Worm (Caenorhabditis elegans) whole organism, early embryonic: ENCODE results near the gene duo-1.

Source experiments
- B0310.2 ChIP-seq: sonication (generic microtip); optimal IDR thresholded peaks from 2 replicates; lab custom pipeline; 2016; ENCODE audit warnings: mild to moderate bottlenecking, missing genetic modification characterization, missing compliant biosample characterization
- F13C5.2 ChIP-seq: sonication (generic microtip); optimal IDR thresholded peaks from 2 replicates; lab custom pipeline; 2017; ENCODE audit warnings: mild to moderate bottlenecking, missing genetic modification characterization, inconsistent platforms, missing compliant biosample characterization
- aly-1 ChIP-seq: sonication (generic microtip); optimal IDR thresholded peaks from 2 replicates; lab custom pipeline; 2016; ENCODE audit warnings: missing genetic modification characterization, missing compliant biosample characterization
- ama-1 ChIP-seq: fragments of 150-350 bp; optimal IDR thresholded peaks from 2 replicates; lab custom pipeline; 2014
- ceh-36 ChIP-seq: sonication (generic microtip); optimal IDR thresholded peaks from 2 replicates; lab custom pipeline; 2016; ENCODE audit warnings: missing genetic modification characterization, inconsistent platforms, missing compliant biosample characterization
- ets-7 ChIP-seq: sonication (generic microtip); optimal IDR thresholded peaks from 2 replicates; lab custom pipeline; 2016; ENCODE audit warnings: missing genotype, missing genetic modification characterization, missing compliant biosample characterization
- flt-1 ChIP-seq: fragments of 200-800 bp; sonication (Bioruptor generic); IDR thresholded peaks from 2 replicates; pipeline ENCODE4 v1.3.6; 2022; ENCODE audit warnings: missing genetic modification characterization, missing compliant biosample characterization
- hmbx-1 ChIP-seq: sonication (generic microtip); optimal IDR thresholded peaks from 2 replicates; lab custom pipeline; 2016; ENCODE audit warnings: mild to moderate bottlenecking, missing genetic modification characterization, missing compliant biosample characterization
- hmg-4 ChIP-seq: fragments of 200-800 bp; sonication (Bioruptor generic); optimal IDR thresholded peaks from 2 replicates; lab custom pipeline; 2018; ENCODE audit warnings: mild to moderate bottlenecking, missing genetic modification characterization, missing compliant biosample characterization
- hnd-1 ChIP-seq: sonication (generic microtip); optimal IDR thresholded peaks from 2 replicates; lab custom pipeline; 2016; ENCODE audit warnings: missing genetic modification characterization, missing compliant biosample characterization
- pes-1 ChIP-seq: fragments of 200-800 bp; sonication (Bioruptor generic); IDR thresholded peaks from 2 replicates; pipeline ENCODE4 v1.3.6; 2022; ENCODE audit warnings: missing genetic modification reagents, missing genetic modification characterization, missing compliant biosample characterization
- scrt-1 ChIP-seq: fragments of 200-800 bp; sonication (Bioruptor generic); IDR thresholded peaks from 2 replicates; pipeline ENCODE4 v1.3.6; 2022; ENCODE audit warnings: missing genetic modification characterization, missing compliant biosample characterization
- sea-1 ChIP-seq: fragments of 200-800 bp; sonication (Bioruptor generic); conservative IDR thresholded peaks from 2 replicates; pipeline ENCODE4 v1.3.6; 2022; ENCODE audit warnings: missing genetic modification characterization, missing compliant biosample characterization
- tbx-11 ChIP-seq: fragments of 200-800 bp; sonication (Bioruptor generic); IDR thresholded peaks from 2 replicates; pipeline ENCODE4 v1.3.6; 2022; ENCODE audit warnings: missing genetic modification characterization, missing compliant biosample characterization
- tbx-37 ChIP-seq: fragments of 200-800 bp; sonication (Bioruptor generic); conservative IDR thresholded peaks from 2 replicates; pipeline ENCODE4 v1.3.6; 2022; ENCODE audit warnings: missing genetic modification reagents, missing genetic modification characterization, missing compliant biosample characterization
- tra-4 ChIP-seq: sonication (generic microtip); optimal IDR thresholded peaks from 2 replicates; lab custom pipeline; 2017; ENCODE audit warnings: missing genetic modification characterization, missing compliant biosample characterization

The duo-1 gene

ce11 chrV:11600800-11601199 lies 46.4 kb downstream of the duo-1 start, which contains the start of gene F35B12.9:
Gene F35B12.9, plus strand, starts transcription at chrV:11601171.
- TF ChIP-seq pes-1 (GFP tag; lab: Robert Waterston, UW): no peak
- TF ChIP-seq tra-4 (tag; lab: Kevin White, UChicago): no peak
- TF ChIP-seq tbx-11 (GFP tag; lab: Robert Waterston, UW): no peak

- no peak for TF ChIP-seq tbx-11 (GFP tag; lab: Robert Waterston, UW)
Observed at ce11 chrV:11604484-11604883, 50.1 kb downstream of the duo-1 start, which contains the start of gene dhs-20. Gene dhs-20, minus strand, starts transcription at chrV:11604563.

ce11 chrV:11605227-11605626 lies 50.8 kb downstream of the duo-1 start:
- TF ChIP-seq scrt-1 (GFP tag; lab: Robert Waterston, UW): no peak

ce11 chrV:11606424-11606823 lies 52.0 kb downstream of the duo-1 start, which contains the start of gene idpp-16:
Gene idpp-16, minus strand, starts transcription at chrV:11606524.
- TF ChIP-seq hmbx-1 (tag; lab: Kevin White, UChicago) (no peak), flt-1 (no peak), hnd-1 (tag; lab: Kevin White, UChicago) (no peak), hmg-4 (no peak), pes-1 (GFP tag; lab: Robert Waterston, UW) (no peak), ceh-36 (tag; lab: Kevin White, UChicago) (no peak), aly-1 (no peak), scrt-1 (GFP tag; lab: Robert Waterston, UW) (no peak), B0310.2 (tag; lab: Kevin White, UChicago) (no peak), ets-7 (tag; lab: Kevin White, UChicago) (no peak), ama-1 (no peak), sea-1 (GFP tag; lab: Robert Waterston, UW) (no peak), F13C5.2 (tag; lab: Kevin White, UChicago) (no peak), tbx-11 (GFP tag; lab: Robert Waterston, UW) (no peak), tbx-37 (GFP tag; lab: Robert Waterston, UW) (no peak)
